Fruit fly (Drosophila melanogaster): Measurements from ENCODE around the gene RFeSP.

DNA sequence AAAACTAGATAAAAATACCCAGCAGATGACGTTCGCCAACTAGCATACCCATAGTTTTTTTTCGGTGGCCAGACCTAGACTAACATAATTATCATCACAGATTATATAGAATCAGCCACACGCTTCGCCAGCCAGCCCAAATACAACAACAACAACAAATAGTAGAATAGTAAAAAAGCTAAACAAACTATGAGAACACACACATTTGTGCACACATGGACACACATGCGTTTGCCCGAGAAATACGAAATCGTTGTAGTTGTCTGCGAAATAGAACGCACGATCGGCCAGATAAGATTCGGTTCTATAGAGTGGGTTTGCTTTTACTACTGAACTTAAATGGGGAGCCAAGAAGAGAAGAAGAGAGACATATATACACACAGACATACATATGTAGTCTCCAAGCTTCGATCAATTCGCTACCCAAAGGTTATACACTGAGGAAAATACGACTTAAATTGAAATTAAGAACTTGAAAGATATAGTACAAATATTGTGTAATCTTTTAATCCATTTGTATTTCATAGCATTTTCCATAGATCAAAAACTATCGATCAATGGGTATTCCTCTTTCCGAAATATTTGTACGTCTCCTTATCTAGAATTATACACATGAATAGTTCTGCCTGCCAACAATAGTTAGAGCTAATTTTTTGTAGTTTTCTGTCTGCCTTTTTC is 14.0 kb upstream of the RFeSP start:
- TF ChIP-seq CG6854 (GFP tag; optimal IDR thresholded peaks at IDR 0.05) (no peak), CG11902 (GFP tag; optimal IDR thresholded peaks at IDR 0.05) (no peak), Smox (GFP tag; optimal IDR thresholded peaks at IDR 0.05) (no peak), CG7368 (GFP tag; optimal IDR thresholded peaks at IDR 0.05) (no peak), Blimp-1 (GFP tag; optimal IDR thresholded peaks at IDR 0.05) (no peak), CG16779 (tag; optimal IDR thresholded peaks at IDR 0.05) (no peak), cyc (GFP tag; optimal IDR thresholded peaks at IDR 0.05) (no peak), Lpt (GFP tag; optimal IDR thresholded peaks at IDR 0.05) (no peak), net (GFP tag; optimal IDR thresholded peaks at IDR 0.05) (no peak)

Measured in whole organism, prepupa.